Fruit fly (Drosophila melanogaster): ENCODE measurements around the gene CG11109.

- no peak for TF ChIP-seq h (optimal IDR thresholded peaks at IDR 0.05)
- no peak for TF ChIP-seq psq (optimal IDR thresholded peaks at IDR 0.05)
These were observed 19.0 kb downstream of the CG11109 start for dm6 chr3L:22891009-22891408.
